Fruit fly (Drosophila melanogaster) whole organism, embryonic: ENCODE results near the gene janB.

Experiments used
- Adf1 ChIP-seq: fragments of 200-800 bp; sonication (Bioruptor generic); IDR thresholded peaks from 2 replicates; pipeline ENCODE4 v1.3.6; 2022; ENCODE audit warnings: missing biosample characterization, missing genetic modification characterization
- C15 ChIP-seq: fragments of 200-800 bp; sonication (Bioruptor generic); IDR thresholded peaks from 3 replicates; pipeline ENCODE4 v1.3.6; 2022; ENCODE audit warnings: missing biosample characterization, missing genetic modification characterization
- CG11723 ChIP-seq: fragments of 200-800 bp; sonication (Bioruptor generic); optimal IDR thresholded peaks from 2 replicates; lab custom pipeline; 2017; ENCODE audit warnings: missing biosample characterization, mild to moderate bottlenecking, missing genetic modification characterization
- CG12219 ChIP-seq: fragments of 200-800 bp; sonication (Bioruptor generic); optimal IDR thresholded peaks from 3 replicates; lab custom pipeline; 2018; ENCODE audit warnings: missing biosample characterization, mild to moderate bottlenecking, missing genetic modification characterization
- CG12659 ChIP-seq: fragments of 200-800 bp; sonication (Bioruptor generic); optimal IDR thresholded peaks from 3 replicates; lab custom pipeline; 2017; ENCODE audit warnings: mild to moderate bottlenecking, missing biosample characterization, missing genetic modification reagents, missing genetic modification characterization
- CG12769 ChIP-seq: fragments of 200-800 bp; sonication (Bioruptor generic); optimal IDR thresholded peaks from 2 replicates; lab custom pipeline; 2019; ENCODE audit warnings: missing biosample characterization, mild to moderate bottlenecking, missing genetic modification characterization, moderate library complexity
- CG14667 ChIP-seq: fragments of 200-800 bp; sonication (Bioruptor generic); IDR thresholded peaks from 2 replicates; pipeline ENCODE4 v1.3.6; 2022; ENCODE audit warnings: missing biosample characterization, missing genetic modification characterization
- CG15011 ChIP-seq: fragments of 200-800 bp; sonication (Bioruptor generic); optimal IDR thresholded peaks from 3 replicates; lab custom pipeline; 2018; ENCODE audit warnings: missing biosample characterization, mild to moderate bottlenecking, missing genetic modification characterization
- CG15073 ChIP-seq: fragments of 200-800 bp; sonication (Bioruptor generic); optimal IDR thresholded peaks from 2 replicates; lab custom pipeline; 2016; ENCODE audit warnings: missing biosample characterization, missing genetic modification characterization
- CG17912 ChIP-seq: fragments of 200-800 bp; sonication (Bioruptor generic); optimal IDR thresholded peaks from 2 replicates; lab custom pipeline; 2018; ENCODE audit warnings: missing biosample characterization, mild to moderate bottlenecking, missing genetic modification characterization
- CG1832 ChIP-seq: fragments of 200-800 bp; sonication (Bioruptor generic); optimal IDR thresholded peaks from 2 replicates; lab custom pipeline; 2017; ENCODE audit warnings: missing biosample characterization, mild to moderate bottlenecking, missing genetic modification characterization, inconsistent platforms
- CG2199 ChIP-seq: fragments of 200-800 bp; sonication (Bioruptor generic); IDR thresholded peaks from 3 replicates; pipeline ENCODE4 v1.3.6; 2022; ENCODE audit warnings: missing biosample characterization, missing genetic modification characterization
- CG2712 ChIP-seq: fragments of 200-800 bp; optimal IDR thresholded peaks from 3 replicates; lab custom pipeline; 2019; ENCODE audit warnings: missing biosample characterization, mild to moderate bottlenecking, missing genetic modification characterization, moderate library complexity
- CG6813 ChIP-seq: fragments of 200-800 bp; sonication (Bioruptor generic); optimal IDR thresholded peaks from 2 replicates; lab custom pipeline; 2017; ENCODE audit warnings: missing biosample characterization, missing genetic modification characterization, mild to moderate bottlenecking, moderate library complexity, missing genetic modification reagents
- CG6854 ChIP-seq: fragments of 200-800 bp; sonication (Bioruptor generic); optimal IDR thresholded peaks from 3 replicates; lab custom pipeline; 2017; ENCODE audit warnings: missing biosample characterization, mild to moderate bottlenecking, missing genetic modification characterization
- CG7745 ChIP-seq: fragments of 200-800 bp; sonication (Bioruptor generic); optimal IDR thresholded peaks from 2 replicates; lab custom pipeline; 2018; ENCODE audit warnings: missing biosample characterization, mild to moderate bottlenecking, missing genetic modification characterization, moderate library complexity
- CG9797 ChIP-seq: fragments of 200-800 bp; sonication (Bioruptor generic); optimal IDR thresholded peaks from 3 replicates; lab custom pipeline; 2018; ENCODE audit warnings: missing biosample characterization, mild to moderate bottlenecking, missing genetic modification characterization
- Deaf1 ChIP-seq: fragments of 200-800 bp; optimal IDR thresholded peaks from 3 replicates; lab custom pipeline; 2019; ENCODE audit warnings: missing biosample characterization, mild to moderate bottlenecking, missing genetic modification characterization, moderate library complexity
- Dp ChIP-seq: fragments of 200-800 bp; sonication (Bioruptor generic); optimal IDR thresholded peaks from 2 replicates; lab custom pipeline; 2018; ENCODE audit warnings: missing biosample characterization, mild to moderate bottlenecking, missing genetic modification characterization, moderate library complexity
- ERR ChIP-seq: fragments of 200-800 bp; sonication (Bioruptor generic); optimal IDR thresholded peaks from 2 replicates; lab custom pipeline; 2016; ENCODE audit warnings: missing biosample characterization, missing genetic modification characterization
- Elba2 ChIP-seq: fragments of 200-800 bp; sonication (Bioruptor generic); optimal IDR thresholded peaks from 3 replicates; lab custom pipeline; 2016; ENCODE audit warnings: missing biosample characterization, missing genetic modification characterization
- HLHmδ ChIP-seq: fragments of 200-800 bp; sonication (Bioruptor generic); optimal IDR thresholded peaks from 2 replicates; lab custom pipeline; 2018; ENCODE audit warnings: missing biosample characterization, mild to moderate bottlenecking, missing genetic modification characterization, moderate library complexity
- Hmr ChIP-seq: fragments of 200-800 bp; sonication (Bioruptor generic); optimal IDR thresholded peaks from 3 replicates; lab custom pipeline; 2017; ENCODE audit warnings: mild to moderate bottlenecking, missing biosample characterization, missing genetic modification reagents, missing genetic modification characterization
- Lim3 ChIP-seq: fragments of 200-800 bp; sonication (Bioruptor generic); IDR thresholded peaks from 2 replicates; pipeline ENCODE4 v1.3.6; 2022; ENCODE audit warnings: missing biosample characterization, missing genetic modification characterization
- NfI ChIP-seq: fragments of 200-800 bp; sonication (Bioruptor generic); optimal IDR thresholded peaks from 3 replicates; lab custom pipeline; 2018; ENCODE audit warnings: missing biosample characterization, mild to moderate bottlenecking, missing genetic modification characterization, moderate library complexity
- Ravus ChIP-seq: fragments of 200-800 bp; sonication (Bioruptor generic); IDR thresholded peaks from 2 replicates; pipeline ENCODE4 v1.3.6; 2022; ENCODE audit warnings: missing biosample characterization, missing genetic modification characterization
- Scr ChIP-seq: fragments of 200-800 bp; sonication (Bioruptor generic); IDR thresholded peaks from 2 replicates; pipeline ENCODE4 v1.3.6; 2022; ENCODE audit warnings: missing biosample characterization, missing genetic modification characterization; ENCODE audit not compliant: partially characterized antibody
- Side ChIP-seq: fragments of 200-800 bp; sonication (Bioruptor generic); optimal IDR thresholded peaks from 2 replicates; lab custom pipeline; 2016; ENCODE audit warnings: missing biosample characterization, missing genetic modification characterization
- Trl ChIP-seq, 3 experiments: fragments of >200 bp in 2 of 3; fragments of 200-800 bp in 1 of 3; sonication (Bioruptor generic) in 1 of 3; optimal IDR thresholded peaks; 2 replicates in 1 of 3; 3 replicates in 2 of 3; lab custom pipeline; 2016 to 2017; ENCODE audit warnings: missing biosample characterization in 1 of 3, missing genetic modification characterization in 1 of 3
- Usf ChIP-seq: fragments of 200-800 bp; sonication (Bioruptor generic); optimal IDR thresholded peaks from 2 replicates; lab custom pipeline; 2017; ENCODE audit warnings: missing genotype, missing biosample characterization, missing genetic modification characterization
- Vsx1 ChIP-seq: fragments of 200-800 bp; sonication (Bioruptor generic); optimal IDR thresholded peaks from 2 replicates; lab custom pipeline; 2017; ENCODE audit warnings: missing biosample characterization, mild to moderate bottlenecking, missing genetic modification characterization, missing genetic modification reagents
- bsh ChIP-seq, 2 experiments: fragments of 200-800 bp; sonication (Bioruptor generic); optimal IDR thresholded peaks; 2 replicates each; lab custom pipeline; 2017 to 2018; ENCODE audit warnings: mild to moderate bottlenecking in 2 of 2, missing biosample characterization in 2 of 2, missing genetic modification characterization in 2 of 2, moderate library complexity in 1 of 2
- chm ChIP-seq: fragments of 200-800 bp; sonication (Bioruptor generic); IDR thresholded peaks from 2 replicates; pipeline ENCODE4 v1.3.6; 2022; ENCODE audit warnings: missing biosample characterization, missing genetic modification characterization
- corto ChIP-seq: fragments of 200-800 bp; sonication (Bioruptor generic); optimal IDR thresholded peaks from 2 replicates; lab custom pipeline; 2016; ENCODE audit warnings: missing biosample characterization, mild to moderate bottlenecking, missing genetic modification characterization, moderate library complexity
- crol ChIP-seq: fragments of 200-800 bp; sonication (Bioruptor generic); IDR thresholded peaks from 2 replicates; pipeline ENCODE4 v1.3.6; 2022; ENCODE audit warnings: missing biosample characterization, missing genetic modification characterization
- dmrt11E ChIP-seq: fragments of 200-800 bp; sonication (Bioruptor generic); optimal IDR thresholded peaks from 3 replicates; lab custom pipeline; 2018; ENCODE audit warnings: missing biosample characterization, mild to moderate bottlenecking, missing genetic modification characterization, moderate library complexity
- ewg ChIP-seq: fragments of 200-800 bp; sonication (Bioruptor generic); optimal IDR thresholded peaks from 3 replicates; lab custom pipeline; 2017; ENCODE audit warnings: mild to moderate bottlenecking, missing biosample characterization, missing genetic modification reagents, missing genetic modification characterization
- eyg ChIP-seq: fragments of 200-800 bp; sonication (Bioruptor generic); optimal IDR thresholded peaks from 3 replicates; lab custom pipeline; 2016; ENCODE audit warnings: missing biosample characterization, missing genetic modification characterization
- gfzf ChIP-seq: fragments of 200-800 bp; sonication (Bioruptor generic); optimal IDR thresholded peaks from 2 replicates; lab custom pipeline; 2016; ENCODE audit warnings: missing biosample characterization, mild to moderate bottlenecking, missing genetic modification characterization, moderate library complexity
- gsb-n ChIP-seq: fragments of 200-800 bp; sonication (Bioruptor generic); optimal IDR thresholded peaks from 3 replicates; lab custom pipeline; 2018; ENCODE audit warnings: missing biosample characterization, mild to moderate bottlenecking, missing genetic modification characterization
- ham ChIP-seq: fragments of 200-800 bp; sonication (Bioruptor generic); IDR thresholded peaks from 2 replicates; pipeline ENCODE4 v1.3.6; 2022; ENCODE audit warnings: missing biosample characterization, missing genetic modification characterization
- odd ChIP-seq: fragments of 200-800 bp; sonication (Bioruptor generic); optimal IDR thresholded peaks from 2 replicates; lab custom pipeline; 2017; ENCODE audit warnings: missing biosample characterization, mild to moderate bottlenecking, missing genetic modification characterization
- org-1 ChIP-seq: fragments of 200-800 bp; sonication (Bioruptor generic); optimal IDR thresholded peaks from 2 replicates; lab custom pipeline; 2017; ENCODE audit warnings: missing biosample characterization, missing genetic modification characterization
- sqz ChIP-seq: fragments of 200-800 bp; sonication (Bioruptor generic); optimal IDR thresholded peaks from 3 replicates; lab custom pipeline; 2018; ENCODE audit warnings: missing biosample characterization, mild to moderate bottlenecking, missing genetic modification characterization
- ssp ChIP-seq: fragments of 200-800 bp; sonication (Bioruptor generic); IDR thresholded peaks from 2 replicates; pipeline ENCODE4 v1.3.6; 2022; ENCODE audit warnings: missing biosample characterization, missing genetic modification characterization
- tll ChIP-seq, 2 experiments: fragments of 200-800 bp in 1 of 2; fragments of >200 bp in 1 of 2; sonication (Bioruptor generic) in 1 of 2; optimal IDR thresholded peaks; 2 replicates each; lab custom pipeline; 2017 to 2019; ENCODE audit warnings: missing biosample characterization in 2 of 2, missing genetic modification characterization in 2 of 2, mild to moderate bottlenecking in 1 of 2, moderate library complexity in 1 of 2
- tx ChIP-seq: fragments of 200-800 bp; sonication (Bioruptor generic); optimal IDR thresholded peaks from 2 replicates; lab custom pipeline; 2016; ENCODE audit warnings: missing biosample characterization, missing genetic modification characterization
- usp ChIP-seq: fragments of >200 bp; optimal IDR thresholded peaks from 2 replicates; lab custom pipeline; 2017; ENCODE audit warnings: missing biosample characterization, missing genetic modification characterization
- wor ChIP-seq: fragments of 200-800 bp; sonication (Bioruptor generic); IDR thresholded peaks from 2 replicates; pipeline ENCODE4 v1.3.6; 2022; ENCODE audit warnings: missing biosample characterization, missing genetic modification characterization

Gene janB

dm6 chr3R:30043139-30043744 lies 4.7 kb upstream of the janB start, which contains the start of gene Sry-delta (continued):
- TF ChIP-seq org-1 (GFP tag; lab: Kevin White, UChicago) (no peak), sqz (GFP tag; lab: Kevin White, UChicago) (no peak), HLHmδ (peak; percentile 18), eyg (peak; percentile 61), NfI (GFP tag; lab: Kevin White, UChicago) (peak; percentile 83), gsb-n (tag; lab: Kevin White, UChicago) (no peak), Side (GFP tag; lab: Kevin White, UChicago) (peak; percentile 90), bsh (GFP tag; optimal IDR thresholded peaks at IDR 0.05; lab: Kevin White, UChicago) (peak in 1 of 2 experiments; percentile 58), tll (GFP tag; optimal IDR thresholded peaks at IDR 0.05; lab: Kevin White, UChicago) (no peak), CG6854 (GFP tag; lab: Kevin White, UChicago) (no peak), CG2199 (GFP tag; lab: Robert Waterston, UW) (peak; percentile 60; the same call in 1 of the 3 replicates), Deaf1 (no peak), Ravus (GFP tag; lab: Robert Waterston, UW) (0 out of 2 replicates have a peak, but pooled peaks have one; percentile 2), Vsx1 (GFP tag; lab: Kevin White, UChicago) (no peak), CG12769 (tag; lab: Kevin White, UChicago) (no peak), CG17912 (GFP tag; lab: Kevin White, UChicago) (peak; percentile 85), corto (GFP tag; lab: Kevin White, UChicago) (no peak), ssp (GFP tag; lab: Robert Waterston, UW) (peak; percentile 83), CG6813 (GFP tag; lab: Kevin White, UChicago) (peak; percentile 26), Trl (optimal IDR thresholded peaks at IDR 0.05; lab: Kevin White, UChicago) (no peak), Trl (GFP tag; optimal IDR thresholded peaks at IDR 0.05; lab: Kevin White, UChicago) (peak; percentile 92), Dp (GFP tag; lab: Kevin White, UChicago) (peak; percentile 56), gfzf (GFP tag; lab: Kevin White, UChicago) (peak; percentile 52), CG1832 (GFP tag; lab: Kevin White, UChicago) (no peak), Adf1 (GFP tag; lab: Robert Waterston, UW) (peak; percentile 55; the same call in 1 of the 2 replicates), CG2712 (tag; lab: Kevin White, UChicago) (peak; percentile 83), chm (GFP tag; lab: Robert Waterston, UW) (peak; percentile 87), Usf (GFP tag; lab: Kevin White, UChicago) (no peak), wor (GFP tag; lab: Robert Waterston, UW) (no peak), CG15073 (GFP tag; lab: Kevin White, UChicago) (peak; percentile 3), CG12659 (GFP tag; lab: Kevin White, UChicago) (peak; percentile 91), Hmr (peak; percentile 85), usp (GFP tag; lab: Kevin White, UChicago) (no peak), ERR (peak; percentile 86), tx (GFP tag; lab: Kevin White, UChicago) (peak; percentile 83), dmrt11E (tag; lab: Kevin White, UChicago) (peak; percentile 59), Lim3 (GFP tag; lab: Robert Waterston, UW) (no peak), C15 (GFP tag; lab: Robert Waterston, UW) (no peak), CG11723 (GFP tag; lab: Kevin White, UChicago) (peak; percentile 74), Elba2 (GFP tag; lab: Kevin White, UChicago) (no peak), crol (GFP tag; lab: Robert Waterston, UW) (no peak), Scr (GFP tag; lab: Robert Waterston, UW) (peak; percentile 76), CG14667 (GFP tag; lab: Robert Waterston, UW) (peak; percentile 93), odd (GFP tag; lab: Kevin White, UChicago) (no peak), ewg (GFP tag; lab: Kevin White, UChicago) (no peak), CG9797 (GFP tag; lab: Kevin White, UChicago) (peak; percentile 66), CG7745 (tag; lab: Kevin White, UChicago) (no peak), ham (GFP tag; lab: Robert Waterston, UW) (no peak; the same call in 1 of the 2 replicates), CG15011 (no peak), CG12219 (GFP tag; lab: Kevin White, UChicago) (peak; percentile 23)
